Worm (Caenorhabditis elegans) whole organism, L1 larva: Measurements from ENCODE around the gene mop-25.2.

Experiments used
- C04F5.9 ChIP-seq: sonication (generic microtip); optimal IDR thresholded peaks from 2 replicates; lab custom pipeline; 2016; ENCODE audit warnings: missing genetic modification characterization, missing compliant biosample characterization
- aly-2 ChIP-seq: fragments of 150-350 bp; optimal IDR thresholded peaks from 2 replicates; lab custom pipeline; 2014; ENCODE audit warnings: missing biosample characterization, missing genetic modification characterization
- blmp-1 ChIP-seq: fragments of 150-350 bp; optimal IDR thresholded peaks from 2 replicates; lab custom pipeline; 2014; ENCODE audit warnings: missing biosample characterization, missing genetic modification characterization
- ceh-8 ChIP-seq: fragments of 200-800 bp; sonication (Bioruptor generic); optimal IDR thresholded peaks from 2 replicates; lab custom pipeline; 2018; ENCODE audit warnings: mild to moderate bottlenecking, missing genetic modification characterization, moderate library complexity, missing compliant biosample characterization
- ceh-88 ChIP-seq: fragments of 200-800 bp; sonication (Bioruptor generic); IDR thresholded peaks from 2 replicates; pipeline ENCODE4 v1.3.6; 2022; ENCODE audit warnings: missing genetic modification characterization, missing compliant biosample characterization
- ces-1 ChIP-seq: fragments of 150-350 bp; optimal IDR thresholded peaks from 2 replicates; lab custom pipeline; 2014; ENCODE audit warnings: missing biosample characterization, missing genetic modification reagents, missing genetic modification characterization
- elt-2 ChIP-seq: sonication (generic microtip); optimal IDR thresholded peaks from 2 replicates; lab custom pipeline; 2016; ENCODE audit warnings: missing genetic modification characterization, mild to moderate bottlenecking, inconsistent platforms, missing compliant biosample characterization, missing genetic modification reagents
- elt-3 ChIP-seq, 6 experiments: fragments of 150-350 bp in 1 of 6; sonication (generic microtip); optimal IDR thresholded peaks; 2 replicates each; lab custom pipeline; 2017 to 2018; ENCODE audit warnings: missing biosample characterization in 6 of 6, missing genetic modification characterization in 6 of 6, inconsistent platforms in 1 of 6
- fkh-4 ChIP-seq: sonication (generic microtip); optimal IDR thresholded peaks from 2 replicates; lab custom pipeline; 2016; ENCODE audit warnings: missing compliant biosample characterization, missing genetic modification characterization, borderline replicate concordance
- grh-1 ChIP-seq: fragments of 200-800 bp; sonication (Bioruptor generic); IDR thresholded peaks from 2 replicates; pipeline ENCODE4 v1.3.6; 2022; ENCODE audit warnings: missing genetic modification reagents, missing genetic modification characterization, missing compliant biosample characterization
- hlh-4 ChIP-seq: sonication (generic microtip); optimal IDR thresholded peaks from 2 replicates; lab custom pipeline; 2016; ENCODE audit warnings: mild to moderate bottlenecking, missing genetic modification characterization, missing compliant biosample characterization
- irx-1 ChIP-seq: sonication (generic microtip); optimal IDR thresholded peaks from 2 replicates; lab custom pipeline; 2016; ENCODE audit warnings: missing genetic modification characterization, missing compliant biosample characterization
- isw-1 ChIP-seq: fragments of 200-800 bp; sonication (Bioruptor generic); IDR thresholded peaks from 2 replicates; pipeline ENCODE4 v1.3.6; 2022; ENCODE audit warnings: missing genetic modification characterization, missing compliant biosample characterization
- jun-1 ChIP-seq: fragments of 150-350 bp; optimal IDR thresholded peaks from 2 replicates; lab custom pipeline; 2014; ENCODE audit warnings: missing biosample characterization, missing genetic modification reagents, missing genetic modification characterization
- lin-14 ChIP-seq: fragments of 200-800 bp; sonication (Bioruptor generic); optimal IDR thresholded peaks from 2 replicates; lab custom pipeline; 2018; ENCODE audit warnings: mild to moderate bottlenecking, missing genetic modification characterization, moderate library complexity, missing compliant biosample characterization
- lir-3 ChIP-seq: sonication (generic microtip); optimal IDR thresholded peaks from 2 replicates; lab custom pipeline; 2016; ENCODE audit warnings: mild to moderate bottlenecking, missing genetic modification characterization, moderate library complexity, missing compliant biosample characterization; ENCODE audit not compliant: poor library complexity
- lsy-2 ChIP-seq, 2 experiments: fragments of 150-350 bp; optimal IDR thresholded peaks; 2 replicates each; lab custom pipeline; 2014; ENCODE audit warnings: missing biosample characterization in 2 of 2, missing genetic modification characterization in 2 of 2
- nhr-20 ChIP-seq: sonication (generic microtip); optimal IDR thresholded peaks from 2 replicates; lab custom pipeline; 2016; ENCODE audit warnings: mild to moderate bottlenecking, missing genetic modification characterization, missing compliant biosample characterization
- nhr-237 ChIP-seq: fragments of 150-350 bp; optimal IDR thresholded peaks from 2 replicates; lab custom pipeline; 2014; ENCODE audit warnings: missing biosample characterization, missing genetic modification characterization
- sup-37 ChIP-seq: fragments of 200-800 bp; sonication (Bioruptor generic); optimal IDR thresholded peaks from 2 replicates; lab custom pipeline; 2018; ENCODE audit warnings: mild to moderate bottlenecking, missing genetic modification characterization, missing compliant biosample characterization
- unc-130 ChIP-seq: fragments of 150-350 bp; optimal IDR thresholded peaks from 2 replicates; lab custom pipeline; 2017; ENCODE audit warnings: missing biosample characterization, missing genetic modification characterization, inconsistent platforms
- unc-98 ChIP-seq: fragments of 200-800 bp; sonication (Bioruptor generic); IDR thresholded peaks from 2 replicates; pipeline ENCODE4 v1.3.6; 2022; ENCODE audit warnings: missing genetic modification characterization, missing compliant biosample characterization
- xbp-1 ChIP-seq: sonication (generic microtip); optimal IDR thresholded peaks from 2 replicates; lab custom pipeline; 2016; ENCODE audit warnings: missing genetic modification characterization, missing compliant biosample characterization
- zip-4 ChIP-seq: fragments of 200-800 bp; sonication (Bioruptor generic); optimal IDR thresholded peaks from 2 replicates; lab custom pipeline; 2018; ENCODE audit warnings: mild to moderate bottlenecking, missing genetic modification characterization, moderate library complexity, missing compliant biosample characterization
- ztf-4 ChIP-seq: fragments of 150-350 bp; optimal IDR thresholded peaks from 2 replicates; lab custom pipeline; 2014; ENCODE audit warnings: missing biosample characterization, missing genetic modification characterization

Gene mop-25.2

ce11 chrII:9652919-9653318 is 50.6 kb downstream of the mop-25.2 start, which contains the start of gene ZK1307.3:
Gene ZK1307.3 (minus strand): TSS chrII:9653019.
- TF ChIP-seq ceh-8 (GFP tag; lab: Kevin White, UChicago) (no peak), C04F5.9 (tag; lab: Kevin White, UChicago) (no peak), ztf-4 (tag; lab: Kevin White, UChicago) (no peak), elt-2 (no peak), unc-98 (no peak), aly-2 (tag; lab: Kevin White, UChicago) (no peak), zip-4 (no peak), xbp-1 (tag; lab: Kevin White, UChicago) (no peak)

ce11 chrII:9651700-9652099 is 51.8 kb downstream of the mop-25.2 start, which contains the start of gene ZK1307.4:
Gene ZK1307.4 (minus strand): TSS chrII:9651800.
- TF ChIP-seq ceh-88 (GFP tag; lab: Robert Waterston, UW) (no peak), blmp-1 (tag; lab: Kevin White, UChicago) (no peak), lir-3 (tag; lab: Kevin White, UChicago) (no peak), nhr-237 (tag; lab: Kevin White, UChicago) (no peak), unc-130 (no peak), lsy-2 (tag; optimal IDR thresholded peaks at IDR 0.05; lab: Kevin White, UChicago) (no peak), lin-14 (GFP tag; lab: Kevin White, UChicago) (no peak), sup-37 (GFP tag; lab: Kevin White, UChicago) (no peak), nhr-20 (no peak), jun-1 (tag; lab: Kevin White, UChicago) (no peak), zip-4 (no peak), fkh-4 (tag; lab: Kevin White, UChicago) (no peak), irx-1 (tag; lab: Kevin White, UChicago) (no peak), grh-1 (GFP tag; lab: Robert Waterston, UW) (no peak), ces-1 (GFP tag; lab: Kevin White, UChicago) (no peak), elt-3 (tag; optimal IDR thresholded peaks at IDR 0.05; lab: Kevin White, UChicago) (no peak), xbp-1 (tag; lab: Kevin White, UChicago) (no peak), isw-1 (no peak), hlh-4 (no peak)
